Fruit fly (Drosophila melanogaster) whole organism, embryonic: ENCODE measurements around the gene CG18171.

Experiments used
- Awh ChIP-seq: fragments of 200-800 bp; sonication (Bioruptor generic); IDR thresholded peaks from 2 replicates; pipeline ENCODE4, ENCODE4 v1.3.6; 2022; ENCODE audit warnings: missing biosample characterization, missing genetic modification characterization
- B-H2 ChIP-seq: fragments of 200-800 bp; sonication (Bioruptor generic); optimal IDR thresholded peaks from 2 replicates; lab custom pipeline; 2018; ENCODE audit warnings: missing biosample characterization, mild to moderate bottlenecking, missing genetic modification characterization
- Bdp1 ChIP-seq: fragments of 200-800 bp; sonication (Bioruptor generic); optimal IDR thresholded peaks from 3 replicates; lab custom pipeline; 2016; ENCODE audit warnings: missing biosample characterization, missing genetic modification characterization
- CG10147 ChIP-seq: fragments of 200-800 bp; sonication (Bioruptor generic); optimal IDR thresholded peaks from 2 replicates; lab custom pipeline; 2019; ENCODE audit warnings: missing biosample characterization, mild to moderate bottlenecking, missing genetic modification characterization, moderate library complexity
- CG10274 ChIP-seq: fragments of 200-800 bp; sonication (Bioruptor generic); optimal IDR thresholded peaks from 3 replicates; lab custom pipeline; 2017; ENCODE audit warnings: missing biosample characterization, mild to moderate bottlenecking, missing genetic modification characterization
- CG10321 ChIP-seq: fragments of 200-800 bp; sonication (Bioruptor generic); IDR thresholded peaks from 2 replicates; pipeline ENCODE4 v1.3.6; 2022; ENCODE audit warnings: missing biosample characterization, missing genetic modification characterization
- CG11093 ChIP-seq: fragments of 200-800 bp; sonication (Bioruptor generic); IDR thresholded peaks from 3 replicates; pipeline ENCODE4 v1.3.6; 2022; ENCODE audit warnings: missing biosample characterization, missing genetic modification characterization
- CG12219 ChIP-seq: fragments of 200-800 bp; sonication (Bioruptor generic); optimal IDR thresholded peaks from 3 replicates; lab custom pipeline; 2018; ENCODE audit warnings: missing biosample characterization, mild to moderate bottlenecking, missing genetic modification characterization
- CG13624 ChIP-seq: fragments of 200-800 bp; sonication (Bioruptor generic); optimal IDR thresholded peaks from 2 replicates; lab custom pipeline; 2016; ENCODE audit warnings: missing biosample characterization, missing genetic modification characterization
- CG14014 ChIP-seq: fragments of 200-800 bp; sonication (Bioruptor generic); IDR thresholded peaks from 2 replicates; pipeline ENCODE4 v1.3.6; 2022; ENCODE audit warnings: missing biosample characterization, missing genetic modification characterization
- CG14710 ChIP-seq: fragments of 200-800 bp; sonication (Bioruptor generic); optimal IDR thresholded peaks from 3 replicates; lab custom pipeline; 2019; ENCODE audit warnings: missing biosample characterization, mild to moderate bottlenecking, missing genetic modification characterization, moderate library complexity
- CG2199 ChIP-seq: fragments of 200-800 bp; sonication (Bioruptor generic); IDR thresholded peaks from 3 replicates; pipeline ENCODE4 v1.3.6; 2022; ENCODE audit warnings: missing biosample characterization, missing genetic modification characterization
- CG3995 ChIP-seq: fragments of 200-800 bp; sonication (Bioruptor generic); optimal IDR thresholded peaks from 3 replicates; lab custom pipeline; 2016; ENCODE audit warnings: missing biosample characterization, missing genetic modification characterization
- CG4404 ChIP-seq: fragments of 200-800 bp; sonication (Bioruptor generic); IDR thresholded peaks from 2 replicates; pipeline ENCODE4 v1.3.6; 2022; ENCODE audit warnings: missing biosample characterization, missing genetic modification characterization
- CG4707 ChIP-seq: fragments of 200-800 bp; sonication (Bioruptor generic); optimal IDR thresholded peaks from 2 replicates; lab custom pipeline; 2018; ENCODE audit warnings: missing biosample characterization, mild to moderate bottlenecking, missing genetic modification characterization, moderate library complexity
- CG6765 ChIP-seq: fragments of 200-800 bp; sonication (Bioruptor generic); optimal IDR thresholded peaks from 3 replicates; lab custom pipeline; 2017; ENCODE audit warnings: missing biosample characterization, mild to moderate bottlenecking, missing genetic modification characterization
- CG7556 ChIP-seq: fragments of 200-800 bp; sonication (Bioruptor generic); optimal IDR thresholded peaks from 2 replicates; lab custom pipeline; 2017; ENCODE audit warnings: missing biosample characterization, mild to moderate bottlenecking, missing genetic modification characterization
- CG8478 ChIP-seq: fragments of >200 bp; optimal IDR thresholded peaks from 2 replicates; lab custom pipeline; 2018
- CG8924 ChIP-seq: fragments of 200-800 bp; optimal IDR thresholded peaks from 3 replicates; lab custom pipeline; 2019; ENCODE audit warnings: missing biosample characterization, mild to moderate bottlenecking, missing genetic modification characterization, moderate library complexity
- Dek ChIP-seq: fragments of 200-800 bp; sonication (Bioruptor generic); optimal IDR thresholded peaks from 3 replicates; lab custom pipeline; 2019; ENCODE audit warnings: missing biosample characterization, mild to moderate bottlenecking, missing genetic modification characterization, moderate library complexity
- Eip74EF ChIP-seq, 2 experiments: fragments of 200-800 bp in 1 of 2; fragments of >200 bp in 1 of 2; sonication (Bioruptor generic) in 1 of 2; optimal IDR thresholded peaks; 2 replicates each; lab custom pipeline; 2017 to 2019; ENCODE audit warnings: missing biosample characterization in 2 of 2, missing genetic modification characterization in 2 of 2, mild to moderate bottlenecking in 1 of 2, moderate library complexity in 1 of 2
- Fer3 ChIP-seq: fragments of 200-800 bp; sonication (Bioruptor generic); optimal IDR thresholded peaks from 2 replicates; lab custom pipeline; 2018; ENCODE audit warnings: missing biosample characterization, mild to moderate bottlenecking, missing genetic modification characterization, moderate library complexity
- GATAe ChIP-seq: fragments of 200-800 bp; sonication (Bioruptor generic); conservative IDR thresholded peaks from 2 replicates; pipeline ENCODE4 v1.3.6; 2022; ENCODE audit warnings: missing biosample characterization, missing genetic modification characterization
- HLH54F ChIP-seq: fragments of 200-800 bp; sonication (Bioruptor generic); optimal IDR thresholded peaks from 3 replicates; lab custom pipeline; 2016; ENCODE audit warnings: missing biosample characterization, missing genetic modification characterization
- Hand ChIP-seq: fragments of 200-800 bp; sonication (Bioruptor generic); optimal IDR thresholded peaks from 2 replicates; lab custom pipeline; 2017; ENCODE audit warnings: mild to moderate bottlenecking, missing biosample characterization, missing genetic modification reagents, missing genetic modification characterization
- Hmx ChIP-seq: fragments of 200-800 bp; sonication (Bioruptor generic); optimal IDR thresholded peaks from 2 replicates; lab custom pipeline; 2016; ENCODE audit warnings: missing biosample characterization, missing genetic modification characterization
- MESR4 ChIP-seq: fragments of 200-800 bp; sonication (Bioruptor generic); optimal IDR thresholded peaks from 2 replicates; lab custom pipeline; 2018; ENCODE audit warnings: missing biosample characterization, mild to moderate bottlenecking, missing genetic modification characterization, moderate library complexity
- Mad ChIP-seq: fragments of 200-800 bp; sonication (Bioruptor generic); optimal IDR thresholded peaks from 2 replicates; lab custom pipeline; 2016; ENCODE audit warnings: missing biosample characterization, missing genetic modification characterization
- Mrtf ChIP-seq: fragments of 200-800 bp; sonication (Bioruptor generic); IDR thresholded peaks from 3 replicates; pipeline ENCODE4 v1.3.6; 2022; ENCODE audit warnings: missing biosample characterization, missing genetic modification characterization
- Oli ChIP-seq: fragments of 200-800 bp; sonication (Bioruptor generic); optimal IDR thresholded peaks from 2 replicates; lab custom pipeline; 2018; ENCODE audit warnings: missing biosample characterization, mild to moderate bottlenecking, missing genetic modification characterization, moderate library complexity
- Rfx ChIP-seq: fragments of 200-800 bp; sonication (Bioruptor generic); IDR thresholded peaks from 2 replicates; pipeline ENCODE4 v1.3.6; 2022; ENCODE audit warnings: missing biosample characterization, missing genetic modification characterization
- Ssrp ChIP-seq: fragments of 200-800 bp; sonication (Bioruptor generic); optimal IDR thresholded peaks from 2 replicates; lab custom pipeline; 2018; ENCODE audit warnings: missing biosample characterization, mild to moderate bottlenecking, missing genetic modification characterization, moderate library complexity
- Trl ChIP-seq, 3 experiments: fragments of >200 bp in 2 of 3; fragments of 200-800 bp in 1 of 3; sonication (Bioruptor generic) in 1 of 3; optimal IDR thresholded peaks; 2 replicates in 1 of 3; 3 replicates in 2 of 3; lab custom pipeline; 2016 to 2017; ENCODE audit warnings: missing biosample characterization in 1 of 3, missing genetic modification characterization in 1 of 3
- corto ChIP-seq: fragments of 200-800 bp; sonication (Bioruptor generic); optimal IDR thresholded peaks from 2 replicates; lab custom pipeline; 2016; ENCODE audit warnings: missing biosample characterization, mild to moderate bottlenecking, missing genetic modification characterization, moderate library complexity
- esg ChIP-seq: fragments of 200-800 bp; sonication (Bioruptor generic); conservative IDR thresholded peaks from 2 replicates; pipeline ENCODE4 v1.3.6; 2022; ENCODE audit warnings: missing biosample characterization, missing genetic modification characterization
- fru ChIP-seq: fragments of >200 bp; optimal IDR thresholded peaks from 2 replicates; lab custom pipeline; 2017
- gsb ChIP-seq: fragments of 200-800 bp; sonication (Bioruptor generic); IDR thresholded peaks from 2 replicates; pipeline ENCODE4 v1.3.6; 2022; ENCODE audit warnings: missing biosample characterization, missing genetic modification characterization
- kni ChIP-seq: fragments of 200-800 bp; sonication (Bioruptor generic); optimal IDR thresholded peaks from 3 replicates; lab custom pipeline; 2017; ENCODE audit warnings: mild to moderate bottlenecking, missing biosample characterization, missing genetic modification reagents, missing genetic modification characterization
- knrl ChIP-seq: fragments of 200-800 bp; sonication (Bioruptor generic); IDR thresholded peaks from 3 replicates; pipeline ENCODE4 v1.3.6; 2022; ENCODE audit warnings: missing biosample characterization, missing genetic modification characterization; ENCODE audit not compliant: partially characterized antibody
- lov ChIP-seq, 2 experiments: fragments of 200-800 bp in 1 of 2; fragments of >200 bp in 1 of 2; sonication (Bioruptor generic) in 1 of 2; IDR thresholded peaks in 1 of 2; optimal IDR thresholded peaks in 1 of 2; 2 replicates in 1 of 2; 3 replicates in 1 of 2; pipeline versions ENCODE4 v1.3.6 to Lab custom; 2017 to 2022; ENCODE audit warnings: missing biosample characterization in 1 of 2, missing genetic modification characterization in 1 of 2
- mirr ChIP-seq: fragments of 200-800 bp; sonication (Bioruptor generic); optimal IDR thresholded peaks from 3 replicates; lab custom pipeline; 2018; ENCODE audit warnings: missing biosample characterization, mild to moderate bottlenecking, missing genetic modification characterization
- p53 ChIP-seq: fragments of 200-800 bp; sonication (Bioruptor generic); optimal IDR thresholded peaks from 2 replicates; lab custom pipeline; 2016; ENCODE audit warnings: missing biosample characterization, missing genetic modification characterization
- pros ChIP-seq: fragments of 200-800 bp; sonication (Bioruptor generic); optimal IDR thresholded peaks from 3 replicates; lab custom pipeline; 2019; ENCODE audit warnings: missing biosample characterization, mild to moderate bottlenecking, missing genetic modification characterization, moderate library complexity
- sd ChIP-seq: fragments of 200-800 bp; sonication (Bioruptor generic); optimal IDR thresholded peaks from 3 replicates; lab custom pipeline; 2018; ENCODE audit warnings: missing biosample characterization, mild to moderate bottlenecking, missing genetic modification characterization, moderate library complexity
- tna ChIP-seq: fragments of 200-800 bp; sonication (Bioruptor generic); IDR thresholded peaks from 2 replicates; pipeline ENCODE4 v1.3.6; 2022; ENCODE audit warnings: missing biosample characterization, missing genetic modification characterization; ENCODE audit not compliant: partially characterized antibody
- toy ChIP-seq: fragments of 200-800 bp; sonication (Bioruptor generic); IDR thresholded peaks from 2 replicates; pipeline ENCODE4 v1.3.6; 2022; ENCODE audit warnings: missing biosample characterization, missing genetic modification characterization
- unpg ChIP-seq: fragments of 200-800 bp; sonication (Bioruptor generic); optimal IDR thresholded peaks from 3 replicates; lab custom pipeline; 2018; ENCODE audit warnings: missing biosample characterization, mild to moderate bottlenecking, missing genetic modification characterization, moderate library complexity
- z ChIP-seq: fragments of 200-800 bp; sonication (Bioruptor generic); IDR thresholded peaks from 3 replicates; pipeline ENCODE4 v1.3.6; 2022; ENCODE audit warnings: missing biosample characterization, missing genetic modification characterization

The CG18171 gene

dm6 chr3L:1746338-1747199 lies 23.6 kb upstream of the CG18171 start, which contains the start of gene CG13921 (continued):
- TF ChIP-seq Mad (GFP tag; lab: Kevin White, UChicago) (peak; percentile 99), CG8924 (tag; lab: Kevin White, UChicago) (peak; percentile 99), fru (no peak), Fer3 (tag; lab: Kevin White, UChicago) (peak; percentile 98), unpg (GFP tag; lab: Kevin White, UChicago) (peak; percentile 99), Trl (optimal IDR thresholded peaks at IDR 0.05; lab: Kevin White, UChicago) (peak; percentile 32 to 35), Trl (GFP tag; optimal IDR thresholded peaks at IDR 0.05; lab: Kevin White, UChicago) (peak; percentile 100), CG13624 (GFP tag; lab: Kevin White, UChicago) (peak; percentile 99), tna (no peak), CG14710 (tag; lab: Kevin White, UChicago) (peak; percentile 99), CG6765 (GFP tag; lab: Kevin White, UChicago) (peak; percentile 94), CG10274 (GFP tag; lab: Kevin White, UChicago) (peak; percentile 95), Awh (GFP tag; lab: Robert Waterston, UW) (peak; percentile 99), CG2199 (GFP tag; lab: Robert Waterston, UW) (peak; percentile 100), Hmx (GFP tag; lab: Kevin White, UChicago) (peak; percentile 95), CG10147 (peak; percentile 98), Dek (peak; percentile 97), pros (GFP tag; lab: Kevin White, UChicago) (peak; percentile 46), CG14014 (GFP tag; lab: Robert Waterston, UW) (peak; percentile 99), sd (peak; percentile 91), CG8478 (lab: Kevin White, UChicago) (no peak), Ssrp (tag; lab: Kevin White, UChicago) (peak; percentile 99), mirr (peak; percentile 89), CG11093 (GFP tag; lab: Robert Waterston, UW) (peak; percentile 97), Mrtf (GFP tag; lab: Robert Waterston, UW) (peak; percentile 98), Bdp1 (GFP tag; lab: Kevin White, UChicago) (peak; percentile 94), toy (GFP tag; lab: Robert Waterston, UW) (peak; percentile 98), lov (optimal IDR thresholded peaks at IDR 0.05; lab: Kevin White, UChicago) (no peak), lov (GFP tag; IDR thresholded peaks at IDR 0.05; lab: Robert Waterston, UW) (peak; percentile 99), HLH54F (GFP tag; lab: Kevin White, UChicago) (peak; percentile 98), corto (peak; percentile 98), GATAe (GFP tag; lab: Robert Waterston, UW) (peak; percentile 91), knrl (peak; percentile 32; the same call in 1 of the 3 replicates), B-H2 (peak; percentile 80), CG4707 (GFP tag; lab: Kevin White, UChicago) (peak; percentile 93), CG3995 (peak; percentile 86), Hand (GFP tag; lab: Kevin White, UChicago) (peak; percentile 87), CG10321 (GFP tag; lab: Robert Waterston, UW) (peak; percentile 83), Oli (tag; lab: Kevin White, UChicago) (peak; percentile 99), gsb (GFP tag; lab: Robert Waterston, UW) (peak; percentile 94), CG7556 (peak; percentile 99), Rfx (peak; percentile 99), p53 (GFP tag; lab: Kevin White, UChicago) (peak; percentile 98), CG12219 (peak; percentile 98), esg (peak; percentile 99), MESR4 (peak; percentile 77), Eip74EF (GFP tag; optimal IDR thresholded peaks at IDR 0.05; lab: Kevin White, UChicago) (peak in 1 of 2 experiments; percentile 98), CG4404 (peak; percentile 99), kni (GFP tag; lab: Kevin White, UChicago) (peak; percentile 98), z (GFP tag; lab: Robert Waterston, UW) (peak; percentile 87)
